Worm (Caenorhabditis elegans) whole organism, L1 larva: ENCODE results near the gene nfu-1.

ENCODE experiments used
- C04F5.9 ChIP-seq: sonication (generic microtip); optimal IDR thresholded peaks from 2 replicates; lab custom pipeline; 2016; ENCODE audit warnings: missing genetic modification characterization, missing compliant biosample characterization
- C16A3.4 ChIP-seq: fragments of 150-350 bp; optimal IDR thresholded peaks from 2 replicates; lab custom pipeline; 2014; ENCODE audit warnings: missing biosample characterization, missing genetic modification characterization
- C34B4.2 ChIP-seq: sonication (generic microtip); optimal IDR thresholded peaks from 2 replicates; lab custom pipeline; 2017; ENCODE audit warnings: mild to moderate bottlenecking, missing genetic modification characterization, missing compliant biosample characterization
- aha-1 ChIP-seq: fragments of 150-350 bp; optimal IDR thresholded peaks from 2 replicates; lab custom pipeline; 2014; ENCODE audit warnings: missing biosample characterization, missing genetic modification characterization
- blmp-1 ChIP-seq: fragments of 150-350 bp; optimal IDR thresholded peaks from 2 replicates; lab custom pipeline; 2014; ENCODE audit warnings: missing biosample characterization, missing genetic modification characterization
- ceh-8 ChIP-seq: fragments of 200-800 bp; sonication (Bioruptor generic); optimal IDR thresholded peaks from 2 replicates; lab custom pipeline; 2018; ENCODE audit warnings: mild to moderate bottlenecking, missing genetic modification characterization, moderate library complexity, missing compliant biosample characterization
- ceh-82 ChIP-seq, 3 experiments: fragments of 150-350 bp in 1 of 3; sonication (generic microtip) in 2 of 3; optimal IDR thresholded peaks; 2 replicates each; lab custom pipeline; 2014 to 2017; ENCODE audit warnings: missing biosample characterization in 3 of 3, missing genetic modification characterization in 3 of 3
- ceh-88 ChIP-seq: fragments of 200-800 bp; sonication (Bioruptor generic); IDR thresholded peaks from 2 replicates; pipeline ENCODE4 v1.3.6; 2022; ENCODE audit warnings: missing genetic modification characterization, missing compliant biosample characterization
- ceh-90 ChIP-seq: sonication (generic microtip); optimal IDR thresholded peaks from 2 replicates; lab custom pipeline; 2016; ENCODE audit warnings: missing genetic modification characterization, missing compliant biosample characterization
- dpl-1 ChIP-seq, 3 experiments: fragments of 150-350 bp in 2 of 3; sonication (generic microtip) in 1 of 3; optimal IDR thresholded peaks; 2 replicates each; lab custom pipeline; 2014 to 2017; ENCODE audit warnings: missing biosample characterization in 3 of 3, missing genetic modification characterization in 3 of 3, missing genetic modification reagents in 3 of 3
- dsc-1 ChIP-seq: sonication (generic microtip); optimal IDR thresholded peaks from 2 replicates; lab custom pipeline; 2016; ENCODE audit warnings: mild to moderate bottlenecking, missing genetic modification characterization, missing compliant biosample characterization
- efl-1 ChIP-seq, 4 experiments: fragments of 150-350 bp; optimal IDR thresholded peaks in 3 of 4; peaks in 1 of 4; 1 replicate in 1 of 4; 2 replicates in 3 of 4; lab custom pipeline; 2014; ENCODE audit warnings: missing biosample characterization in 2 of 4, missing genetic modification characterization in 2 of 4, missing genetic modification reagents in 2 of 4
- elt-3 ChIP-seq, 6 experiments: fragments of 150-350 bp in 1 of 6; sonication (generic microtip); optimal IDR thresholded peaks; 2 replicates each; lab custom pipeline; 2017 to 2018; ENCODE audit warnings: missing biosample characterization in 6 of 6, missing genetic modification characterization in 6 of 6, inconsistent platforms in 1 of 6
- ets-5 ChIP-seq: fragments of 200-800 bp; sonication (Bioruptor generic); IDR thresholded peaks from 2 replicates; pipeline ENCODE4 v1.3.6; 2022; ENCODE audit warnings: missing genetic modification characterization, missing compliant biosample characterization
- fos-1 ChIP-seq: fragments of 150-350 bp; optimal IDR thresholded peaks from 2 replicates; lab custom pipeline; 2014; ENCODE audit warnings: missing biosample characterization, missing genetic modification characterization
- grh-1 ChIP-seq: fragments of 200-800 bp; sonication (Bioruptor generic); IDR thresholded peaks from 2 replicates; pipeline ENCODE4 v1.3.6; 2022; ENCODE audit warnings: missing genetic modification reagents, missing genetic modification characterization, missing compliant biosample characterization
- irx-1 ChIP-seq: sonication (generic microtip); optimal IDR thresholded peaks from 2 replicates; lab custom pipeline; 2016; ENCODE audit warnings: missing genetic modification characterization, missing compliant biosample characterization
- isw-1 ChIP-seq: fragments of 200-800 bp; sonication (Bioruptor generic); IDR thresholded peaks from 2 replicates; pipeline ENCODE4 v1.3.6; 2022; ENCODE audit warnings: missing genetic modification characterization, missing compliant biosample characterization
- jun-1 ChIP-seq: fragments of 150-350 bp; optimal IDR thresholded peaks from 2 replicates; lab custom pipeline; 2014; ENCODE audit warnings: missing biosample characterization, missing genetic modification reagents, missing genetic modification characterization
- lin-14 ChIP-seq: fragments of 200-800 bp; sonication (Bioruptor generic); optimal IDR thresholded peaks from 2 replicates; lab custom pipeline; 2018; ENCODE audit warnings: mild to moderate bottlenecking, missing genetic modification characterization, moderate library complexity, missing compliant biosample characterization
- lin-35 ChIP-seq, 2 experiments: fragments of 150-350 bp; optimal IDR thresholded peaks; 2 replicates each; lab custom pipeline; 2014; ENCODE audit warnings: missing biosample characterization in 2 of 2, missing genetic modification characterization in 2 of 2, missing genetic modification reagents in 2 of 2
- lir-3 ChIP-seq: sonication (generic microtip); optimal IDR thresholded peaks from 2 replicates; lab custom pipeline; 2016; ENCODE audit warnings: mild to moderate bottlenecking, missing genetic modification characterization, moderate library complexity, missing compliant biosample characterization; ENCODE audit not compliant: poor library complexity
- lsy-2 ChIP-seq, 2 experiments: fragments of 150-350 bp; optimal IDR thresholded peaks; 2 replicates each; lab custom pipeline; 2014; ENCODE audit warnings: missing biosample characterization in 2 of 2, missing genetic modification characterization in 2 of 2
- mab-9 ChIP-seq: fragments of 200-800 bp; sonication (Bioruptor generic); IDR thresholded peaks from 2 replicates; pipeline ENCODE4 v1.3.6; 2022; ENCODE audit warnings: missing genetic modification reagents, missing genetic modification characterization, missing compliant biosample characterization
- mdl-1 ChIP-seq, 2 experiments: fragments of 150-350 bp; optimal IDR thresholded peaks; 2 replicates each; lab custom pipeline; 2014 to 2017; ENCODE audit warnings: missing biosample characterization in 2 of 2, missing genetic modification characterization in 2 of 2, inconsistent platforms in 1 of 2
- mep-1 ChIP-seq: fragments of 150-350 bp; optimal IDR thresholded peaks from 2 replicates; lab custom pipeline; 2014; ENCODE audit warnings: missing biosample characterization, missing genetic modification characterization
- nhr-12 ChIP-seq: sonication (generic microtip); optimal IDR thresholded peaks from 2 replicates; lab custom pipeline; 2017; ENCODE audit warnings: missing biosample characterization, missing genetic modification characterization
- nhr-19 ChIP-seq: fragments of 200-800 bp; sonication (Bioruptor generic); conservative IDR thresholded peaks from 2 replicates; pipeline ENCODE4 v1.3.6; 2022; ENCODE audit warnings: missing genetic modification characterization, missing compliant biosample characterization
- nhr-20 ChIP-seq: sonication (generic microtip); optimal IDR thresholded peaks from 2 replicates; lab custom pipeline; 2016; ENCODE audit warnings: mild to moderate bottlenecking, missing genetic modification characterization, missing compliant biosample characterization
- nhr-28 ChIP-seq: fragments of 150-350 bp; optimal IDR thresholded peaks from 2 replicates; lab custom pipeline; 2014; ENCODE audit warnings: missing biosample characterization, missing genetic modification characterization
- nhr-47 ChIP-seq: sonication (generic microtip); optimal IDR thresholded peaks from 2 replicates; lab custom pipeline; 2016; ENCODE audit warnings: mild to moderate bottlenecking, missing genetic modification characterization, moderate library complexity, missing compliant biosample characterization
- nhr-71 ChIP-seq: sonication (generic microtip); optimal IDR thresholded peaks from 2 replicates; lab custom pipeline; 2016; ENCODE audit warnings: mild to moderate bottlenecking, missing genetic modification characterization, moderate library complexity, missing compliant biosample characterization
- nhr-77 ChIP-seq: fragments of 150-350 bp; optimal IDR thresholded peaks from 2 replicates; lab custom pipeline; 2014; ENCODE audit warnings: missing biosample characterization, missing genetic modification characterization
- nhr-84 ChIP-seq: sonication (generic microtip); optimal IDR thresholded peaks from 2 replicates; lab custom pipeline; 2017; ENCODE audit warnings: missing biosample characterization, missing genetic modification characterization
- nhr-85 ChIP-seq: sonication (generic microtip); peaks from one replicate; lab custom pipeline; 2016; ENCODE audit warnings: missing genetic modification characterization, inconsistent platforms, missing compliant biosample characterization
- nhr-90 ChIP-seq: sonication (generic microtip); optimal IDR thresholded peaks from 2 replicates; lab custom pipeline; 2016; ENCODE audit warnings: mild to moderate bottlenecking, missing genetic modification characterization, missing compliant biosample characterization; ENCODE audit not compliant: poor library complexity
- rnt-1 ChIP-seq: sonication (generic microtip); optimal IDR thresholded peaks from 2 replicates; lab custom pipeline; 2016; ENCODE audit warnings: mild to moderate bottlenecking, missing genetic modification characterization, moderate library complexity, missing compliant biosample characterization
- skn-1 ChIP-seq: fragments of 150-350 bp; optimal IDR thresholded peaks from 2 replicates; lab custom pipeline; 2014; ENCODE audit warnings: missing biosample characterization, missing genetic modification characterization
- snpc-4 ChIP-seq: fragments of 150-350 bp; optimal IDR thresholded peaks from 2 replicates; lab custom pipeline; 2014; ENCODE audit warnings: missing biosample characterization, missing genetic modification characterization
- snu-23 ChIP-seq: sonication (generic microtip); optimal IDR thresholded peaks from 2 replicates; lab custom pipeline; 2016; ENCODE audit warnings: missing genetic modification characterization, missing compliant biosample characterization
- sox-4 ChIP-seq: sonication (generic microtip); optimal IDR thresholded peaks from 2 replicates; lab custom pipeline; 2016; ENCODE audit warnings: missing genetic modification characterization, missing compliant biosample characterization
- swsn-7 ChIP-seq: sonication (generic microtip); optimal IDR thresholded peaks from 2 replicates; lab custom pipeline; 2016; ENCODE audit warnings: missing genetic modification characterization, missing compliant biosample characterization
- tbx-2 ChIP-seq: sonication (generic microtip); optimal IDR thresholded peaks from 2 replicates; lab custom pipeline; 2016; ENCODE audit warnings: missing genetic modification characterization, missing compliant biosample characterization
- unc-30 ChIP-seq: sonication (generic microtip); optimal IDR thresholded peaks from 2 replicates; lab custom pipeline; 2017; ENCODE audit warnings: missing biosample characterization, missing genetic modification characterization
- unc-62 ChIP-seq: fragments of 150-350 bp; optimal IDR thresholded peaks from 2 replicates; lab custom pipeline; 2014; ENCODE audit warnings: missing biosample characterization, missing genetic modification reagents, missing genetic modification characterization

Gene nfu-1

ce11 chrIV:10344621-10345020 lies 42.6 kb upstream of the nfu-1 start (continued):
- TF ChIP-seq unc-30 = no peak
- TF ChIP-seq nhr-47 (tag; lab: Kevin White, UChicago) = no peak
- no peak for TF ChIP-seq mab-9 (GFP tag; lab: Robert Waterston, UW)
- TF ChIP-seq skn-1 (tag; lab: Kevin White, UChicago) = no peak
- TF ChIP-seq nhr-12 = no peak
- TF ChIP-seq ceh-82 (tag; optimal IDR thresholded peaks at IDR 0.05; lab: Kevin White, UChicago) = peak in 2 of 3 experiments; percentile 14 to 63
- TF ChIP-seq rnt-1 = peak; percentile 70
- TF ChIP-seq ets-5 (GFP tag; lab: Robert Waterston, UW) = no peak
- no peak for TF ChIP-seq aha-1
- no peak for TF ChIP-seq nhr-28
- no peak for TF ChIP-seq nhr-19 (GFP tag; lab: Robert Waterston, UW)
- TF ChIP-seq grh-1 = no peak
- TF ChIP-seq C04F5.9 (tag; lab: Kevin White, UChicago) = no peak
- no peak for TF ChIP-seq nhr-20 (tag; lab: Kevin White, UChicago)
- no peak for TF ChIP-seq ceh-90
- TF ChIP-seq ceh-88 (GFP tag; lab: Robert Waterston, UW) = no peak
- no peak for TF ChIP-seq nhr-84 (tag; lab: Kevin White, UChicago)
- TF ChIP-seq C16A3.4 (tag; lab: Kevin White, UChicago) = no peak
- peak; percentile 28 to 43 for TF ChIP-seq lsy-2 (tag; optimal IDR thresholded peaks at IDR 0.05; lab: Kevin White, UChicago)

ce11 chrIV:10345486-10345885 lies 41.7 kb upstream of the nfu-1 start:
- TF ChIP-seq C04F5.9 (tag; lab: Kevin White, UChicago) (no peak), mdl-1 (tag; optimal IDR thresholded peaks at IDR 0.05; lab: Kevin White, UChicago) (no peak), nhr-19 (GFP tag; lab: Robert Waterston, UW) (no peak), dsc-1 (peak; percentile 15), C16A3.4 (tag; lab: Kevin White, UChicago) (no peak), nhr-90 (no peak)
- TF ChIP-seq, all 84 proteins: peak for 1

ce11 chrIV:10345990-10346389 lies 41.2 kb upstream of the nfu-1 start:
- TF ChIP-seq lir-3 (tag; lab: Kevin White, UChicago) (peak; percentile 8), nhr-90 (peak; percentile 15), tbx-2 (tag; lab: Kevin White, UChicago) (peak; percentile 40), unc-62 (GFP tag; lab: Kevin White, UChicago) (no peak), swsn-7 (peak; percentile 42), elt-3 (tag; optimal IDR thresholded peaks at IDR 0.05; lab: Kevin White, UChicago) (peak in 1 of 6 experiments; percentile 79), mdl-1 (tag; optimal IDR thresholded peaks at IDR 0.05; lab: Kevin White, UChicago) (peak in 1 of 2 experiments; percentile 39), ceh-8 (GFP tag; lab: Kevin White, UChicago) (peak; percentile 18), C34B4.2 (tag; lab: Kevin White, UChicago) (no peak), mep-1 (peak; percentile 85), dpl-1 (GFP tag; optimal IDR thresholded peaks at IDR 0.05; lab: Kevin White, UChicago) (peak in 2 of 3 experiments; percentile 32), sox-4 (no peak), blmp-1 (peak; percentile 93), grh-1 (no peak), nhr-71 (tag; lab: Kevin White, UChicago) (peak; percentile 72), efl-1 (optimal IDR thresholded peaks at IDR 0.05; lab: Kevin White, UChicago) (peak; percentile 43 to 49), efl-1 (GFP tag; optimal IDR thresholded peaks at IDR 0.05 in 1 of 2; lab: Kevin White, UChicago) (peak in 1 of 2 experiments; percentile 88), lsy-2 (tag; optimal IDR thresholded peaks at IDR 0.05; lab: Kevin White, UChicago) (peak; percentile 12 to 75), nhr-77 (tag; lab: Kevin White, UChicago) (peak; percentile 67), nhr-19 (GFP tag; lab: Robert Waterston, UW) (no peak), nhr-85 (peak; percentile 39), nhr-20 (tag; lab: Kevin White, UChicago) (peak; percentile 66), isw-1 (no peak), nhr-12 (no peak), lin-35 (GFP tag; optimal IDR thresholded peaks at IDR 0.05; lab: Kevin White, UChicago) (peak; percentile 30 to 54), snpc-4 (tag; lab: Kevin White, UChicago) (peak; percentile 21), ceh-88 (GFP tag; lab: Robert Waterston, UW) (no peak), rnt-1 (peak; percentile 64), ceh-82 (tag; optimal IDR thresholded peaks at IDR 0.05; lab: Kevin White, UChicago) (peak in 1 of 3 experiments; percentile 46), fos-1 (tag; lab: Kevin White, UChicago) (peak; percentile 41), lin-14 (GFP tag; lab: Kevin White, UChicago) (peak; percentile 90), nhr-47 (tag; lab: Kevin White, UChicago) (peak; percentile 34), skn-1 (tag; lab: Kevin White, UChicago) (peak; percentile 54), jun-1 (tag; lab: Kevin White, UChicago) (peak; percentile 4), irx-1 (tag; lab: Kevin White, UChicago) (peak; percentile 48), snu-23 (GFP tag; lab: Kevin White, UChicago) (peak; percentile 73)
- TF ChIP-seq, all 84 proteins: peak for 27
